Fruit fly (Drosophila melanogaster) whole organism, embryonic: Measurements from ENCODE around the gene CG13894.
A peak's percentile ranks its signal among the peaks of the same experiment; 100 is the strongest.

ENCODE experiments used
- BEAF-32 ChIP-seq: fragments of 200-800 bp; sonication (Bioruptor generic); optimal IDR thresholded peaks from 3 replicates; lab custom pipeline; 2017; ENCODE audit warnings: missing biosample characterization, missing genetic modification characterization, mild to moderate bottlenecking, moderate library complexity, missing genetic modification reagents
- CG10147 ChIP-seq: fragments of 200-800 bp; sonication (Bioruptor generic); optimal IDR thresholded peaks from 2 replicates; lab custom pipeline; 2019; ENCODE audit warnings: missing biosample characterization, mild to moderate bottlenecking, missing genetic modification characterization, moderate library complexity
- CG10462 ChIP-seq: fragments of 200-800 bp; sonication (Bioruptor generic); optimal IDR thresholded peaks from 2 replicates; lab custom pipeline; 2016; ENCODE audit warnings: missing biosample characterization, missing genetic modification characterization
- CG11504 ChIP-seq: fragments of 200-800 bp; sonication (Bioruptor generic); optimal IDR thresholded peaks from 3 replicates; lab custom pipeline; 2019; ENCODE audit warnings: missing biosample characterization, mild to moderate bottlenecking, missing genetic modification characterization, moderate library complexity
- CG12155 ChIP-seq: fragments of 200-800 bp; sonication (Bioruptor generic); optimal IDR thresholded peaks from 3 replicates; lab custom pipeline; 2016; ENCODE audit warnings: missing biosample characterization, missing genetic modification characterization
- CG13894 ChIP-seq: fragments of 200-800 bp; sonication (Bioruptor generic); optimal IDR thresholded peaks from 3 replicates; lab custom pipeline; 2018; ENCODE audit warnings: missing biosample characterization, mild to moderate bottlenecking, missing genetic modification characterization, moderate library complexity
- CG14050 ChIP-seq: fragments of 200-800 bp; sonication (Bioruptor generic); IDR thresholded peaks from 3 replicates; pipeline ENCODE4 v1.3.6; 2022; ENCODE audit warnings: missing biosample characterization, missing genetic modification characterization
- CG1603 ChIP-seq: fragments of 200-800 bp; sonication (Bioruptor generic); optimal IDR thresholded peaks from 2 replicates; lab custom pipeline; 2019; ENCODE audit warnings: missing biosample characterization, mild to moderate bottlenecking, missing genetic modification characterization, moderate library complexity
- CG16813 ChIP-seq: fragments of 200-800 bp; sonication (Bioruptor generic); IDR thresholded peaks from 3 replicates; pipeline ENCODE4 v1.3.6; 2022; ENCODE audit warnings: missing biosample characterization, missing genetic modification characterization; ENCODE audit not compliant: partially characterized antibody
- CG17359 ChIP-seq: fragments of 200-800 bp; sonication (Bioruptor generic); optimal IDR thresholded peaks from 3 replicates; lab custom pipeline; 2018; ENCODE audit warnings: missing biosample characterization, mild to moderate bottlenecking, missing genetic modification characterization, moderate library complexity
- CG32772 ChIP-seq: fragments of 200-800 bp; sonication (Bioruptor generic); IDR thresholded peaks from 2 replicates; pipeline ENCODE4 v1.3.6; 2022; ENCODE audit warnings: missing biosample characterization, missing genetic modification characterization
- CG43689 ChIP-seq: fragments of 200-800 bp; sonication (Bioruptor generic); IDR thresholded peaks from 2 replicates; pipeline ENCODE4 v1.3.6; 2022; ENCODE audit warnings: missing biosample characterization, missing genetic modification characterization
- CG6791 ChIP-seq: fragments of 200-800 bp; sonication (Bioruptor generic); IDR thresholded peaks from 3 replicates; pipeline ENCODE4 v1.3.6; 2022; ENCODE audit warnings: missing biosample characterization, missing genetic modification characterization; ENCODE audit not compliant: partially characterized antibody
- CG7928 ChIP-seq: fragments of 200-800 bp; sonication (Bioruptor generic); optimal IDR thresholded peaks from 2 replicates; lab custom pipeline; 2017; ENCODE audit warnings: missing biosample characterization, mild to moderate bottlenecking, missing genetic modification characterization
- CG8478 ChIP-seq: fragments of >200 bp; optimal IDR thresholded peaks from 2 replicates; lab custom pipeline; 2018
- Deaf1 ChIP-seq: fragments of 200-800 bp; optimal IDR thresholded peaks from 3 replicates; lab custom pipeline; 2019; ENCODE audit warnings: missing biosample characterization, mild to moderate bottlenecking, missing genetic modification characterization, moderate library complexity
- Ets65A ChIP-seq: fragments of 200-800 bp; sonication (Bioruptor generic); peaks from one replicate; lab custom pipeline; 2016; ENCODE audit warnings: missing biosample characterization, missing genetic modification characterization
- Ets97D ChIP-seq: fragments of 200-800 bp; sonication (Bioruptor generic); optimal IDR thresholded peaks from 3 replicates; lab custom pipeline; 2016; ENCODE audit warnings: missing biosample characterization, missing genetic modification characterization
- Fer3 ChIP-seq: fragments of 200-800 bp; sonication (Bioruptor generic); optimal IDR thresholded peaks from 2 replicates; lab custom pipeline; 2018; ENCODE audit warnings: missing biosample characterization, mild to moderate bottlenecking, missing genetic modification characterization, moderate library complexity
- H15 ChIP-seq: fragments of 200-800 bp; sonication (Bioruptor generic); IDR thresholded peaks from 3 replicates; pipeline ENCODE4 v1.3.6; 2022; ENCODE audit warnings: missing biosample characterization, missing genetic modification characterization
- Hr3 ChIP-seq: fragments of 200-800 bp; sonication (Bioruptor generic); optimal IDR thresholded peaks from 3 replicates; lab custom pipeline; 2016; ENCODE audit warnings: missing biosample characterization, missing genetic modification characterization
- Hsf ChIP-seq: fragments of 200-800 bp; sonication (Bioruptor generic); optimal IDR thresholded peaks from 3 replicates; lab custom pipeline; 2016; ENCODE audit warnings: missing biosample characterization, missing genetic modification characterization
- Optix ChIP-seq: fragments of 200-800 bp; sonication (Bioruptor generic); IDR thresholded peaks from 3 replicates; pipeline ENCODE4 v1.3.6; 2022; ENCODE audit warnings: missing biosample characterization, missing genetic modification characterization
- Poxn ChIP-seq: fragments of 200-800 bp; sonication (Bioruptor generic); IDR thresholded peaks from 2 replicates; pipeline ENCODE4 v1.3.6; 2022; ENCODE audit warnings: missing biosample characterization, missing genetic modification characterization
- Rx ChIP-seq: fragments of 200-800 bp; sonication (Bioruptor generic); IDR thresholded peaks from 2 replicates; pipeline ENCODE4 v1.3.6; 2022; ENCODE audit warnings: missing biosample characterization, missing genetic modification characterization
- Side ChIP-seq: fragments of 200-800 bp; sonication (Bioruptor generic); optimal IDR thresholded peaks from 2 replicates; lab custom pipeline; 2016; ENCODE audit warnings: missing biosample characterization, missing genetic modification characterization
- ap ChIP-seq: fragments of 200-800 bp; sonication (Bioruptor generic); IDR thresholded peaks from 2 replicates; pipeline ENCODE4 v1.3.6; 2022; ENCODE audit warnings: missing biosample characterization, missing genetic modification characterization
- ato ChIP-seq: fragments of 200-800 bp; sonication (Bioruptor generic); IDR thresholded peaks from 2 replicates; pipeline ENCODE4 v1.3.6; 2022; ENCODE audit warnings: missing biosample characterization, missing genetic modification characterization; ENCODE audit not compliant: partially characterized antibody
- cas ChIP-seq: fragments of 200-800 bp; sonication (Bioruptor generic); IDR thresholded peaks from 2 replicates; pipeline ENCODE4 v1.3.6; 2022; ENCODE audit warnings: missing biosample characterization, missing genetic modification characterization
- danr ChIP-seq: fragments of 200-800 bp; sonication (Bioruptor generic); IDR thresholded peaks from 2 replicates; pipeline ENCODE4 v1.3.6; 2022; ENCODE audit warnings: missing biosample characterization, missing genetic modification characterization
- fd102C ChIP-seq: fragments of 200-800 bp; sonication (Bioruptor generic); optimal IDR thresholded peaks from 2 replicates; lab custom pipeline; 2018; ENCODE audit warnings: missing biosample characterization, mild to moderate bottlenecking, missing genetic modification characterization, moderate library complexity
- hb ChIP-seq: fragments of 200-800 bp; sonication (Bioruptor generic); IDR thresholded peaks from 3 replicates; pipeline ENCODE4 v1.3.6; 2022; ENCODE audit warnings: missing biosample characterization, missing genetic modification characterization; ENCODE audit not compliant: partially characterized antibody
- lov ChIP-seq, 2 experiments: fragments of 200-800 bp in 1 of 2; fragments of >200 bp in 1 of 2; sonication (Bioruptor generic) in 1 of 2; IDR thresholded peaks in 1 of 2; optimal IDR thresholded peaks in 1 of 2; 2 replicates in 1 of 2; 3 replicates in 1 of 2; pipeline versions ENCODE4 v1.3.6 to Lab custom; 2017 to 2022; ENCODE audit warnings: missing biosample characterization in 1 of 2, missing genetic modification characterization in 1 of 2
- onecut ChIP-seq: fragments of 200-800 bp; sonication (Bioruptor generic); IDR thresholded peaks from 2 replicates; pipeline ENCODE4 v1.3.6; 2022; ENCODE audit warnings: missing biosample characterization, missing genetic modification characterization
- pan ChIP-seq, 4 experiments: fragments of >200 bp in 3 of 4; fragments of 200-800 bp in 1 of 4; sonication (Bioruptor generic) in 1 of 4; optimal IDR thresholded peaks in 3 of 4; IDR thresholded peaks in 1 of 4; 2 replicates each; pipeline versions ENCODE4 v1.3.6 to Lab custom; 2017 to 2022; ENCODE audit warnings: missing biosample characterization in 2 of 4, missing genetic modification characterization in 2 of 4, mixed read lengths in 1 of 4
- psq ChIP-seq: fragments of 200-800 bp; sonication (Bioruptor generic); optimal IDR thresholded peaks from 2 replicates; lab custom pipeline; 2017; ENCODE audit warnings: missing biosample characterization, missing genetic modification characterization
- ro ChIP-seq: fragments of 200-800 bp; sonication (Bioruptor generic); IDR thresholded peaks from 2 replicates; pipeline ENCODE4 v1.3.6; 2022; ENCODE audit warnings: missing biosample characterization, missing genetic modification characterization
- row ChIP-seq: fragments of 200-800 bp; sonication (Bioruptor generic); IDR thresholded peaks from 3 replicates; pipeline ENCODE4 v1.3.6; 2022; ENCODE audit warnings: missing biosample characterization, missing genetic modification characterization
- run ChIP-seq: fragments of 200-800 bp; sonication (Bioruptor generic); optimal IDR thresholded peaks from 3 replicates; lab custom pipeline; 2018; ENCODE audit warnings: missing biosample characterization, mild to moderate bottlenecking, missing genetic modification characterization
- sens ChIP-seq: fragments of 200-800 bp; sonication (Bioruptor generic); peaks from one replicate; lab custom pipeline; 2016; ENCODE audit warnings: missing biosample characterization, missing genetic modification characterization
- sim ChIP-seq: fragments of 200-800 bp; sonication (Bioruptor generic); IDR thresholded peaks from 2 replicates; pipeline ENCODE4 v1.3.6; 2022; ENCODE audit warnings: missing biosample characterization, missing genetic modification characterization
- slbo ChIP-seq: fragments of 200-800 bp; sonication (Bioruptor generic); IDR thresholded peaks from 2 replicates; pipeline ENCODE4 v1.3.6; 2022; ENCODE audit warnings: missing biosample characterization, missing genetic modification characterization
- ssp ChIP-seq: fragments of 200-800 bp; sonication (Bioruptor generic); IDR thresholded peaks from 2 replicates; pipeline ENCODE4 v1.3.6; 2022; ENCODE audit warnings: missing biosample characterization, missing genetic modification characterization

Gene CG13894

DNA sequence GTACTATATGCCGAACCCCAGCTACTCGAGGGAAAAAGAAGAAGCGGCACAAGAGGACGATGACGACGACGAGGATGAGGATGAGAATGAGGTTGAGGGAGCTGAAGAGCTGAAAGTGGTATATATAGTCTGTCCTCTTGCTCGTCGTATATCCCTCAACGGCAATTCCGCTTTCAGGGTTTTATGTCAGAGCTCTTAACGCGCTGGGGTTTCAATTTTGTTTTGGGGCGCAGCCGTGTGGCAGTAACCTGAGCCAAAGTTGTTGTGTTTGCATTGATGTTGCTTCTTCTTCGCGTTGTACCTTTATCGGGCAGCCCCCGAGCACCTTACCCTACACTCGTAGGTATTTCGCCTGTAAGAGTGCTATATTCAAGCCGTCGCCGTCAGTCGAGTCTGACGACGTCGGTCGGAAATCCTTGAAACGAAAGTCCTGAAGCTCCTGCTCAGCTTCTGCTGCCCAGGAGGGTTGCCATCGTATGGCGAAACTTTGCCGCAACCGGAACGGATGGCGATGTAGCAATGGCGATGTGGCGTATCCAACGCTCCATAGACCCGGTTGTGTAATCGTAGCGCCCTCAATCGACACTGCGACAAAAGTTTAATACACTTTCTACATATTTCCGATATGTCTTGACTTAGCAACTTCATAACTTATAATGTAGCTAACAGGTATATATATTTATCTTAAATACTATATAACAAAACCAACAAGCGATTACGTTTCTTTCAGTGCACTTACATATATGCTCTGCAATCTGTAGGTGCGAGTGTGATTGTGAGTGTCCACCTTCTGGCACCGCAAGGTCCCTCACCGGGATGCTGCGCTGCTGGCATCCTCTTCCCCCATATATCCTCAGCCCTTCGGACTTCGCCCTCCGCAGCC lies 6.0 kb upstream of the CG13894 start (continued):
- TF ChIP-seq psq (GFP tag; lab: Kevin White, UChicago), result no peak
- no peak for TF ChIP-seq CG14050 (GFP tag; lab: Robert Waterston, UW)
- no peak for TF ChIP-seq ato (GFP tag; lab: Robert Waterston, UW)
- peak; percentile 50; the same call in 1 of the 2 replicates for TF ChIP-seq slbo (GFP tag; lab: Robert Waterston, UW)
- TF ChIP-seq Hsf, result peak; percentile 3

DNA sequence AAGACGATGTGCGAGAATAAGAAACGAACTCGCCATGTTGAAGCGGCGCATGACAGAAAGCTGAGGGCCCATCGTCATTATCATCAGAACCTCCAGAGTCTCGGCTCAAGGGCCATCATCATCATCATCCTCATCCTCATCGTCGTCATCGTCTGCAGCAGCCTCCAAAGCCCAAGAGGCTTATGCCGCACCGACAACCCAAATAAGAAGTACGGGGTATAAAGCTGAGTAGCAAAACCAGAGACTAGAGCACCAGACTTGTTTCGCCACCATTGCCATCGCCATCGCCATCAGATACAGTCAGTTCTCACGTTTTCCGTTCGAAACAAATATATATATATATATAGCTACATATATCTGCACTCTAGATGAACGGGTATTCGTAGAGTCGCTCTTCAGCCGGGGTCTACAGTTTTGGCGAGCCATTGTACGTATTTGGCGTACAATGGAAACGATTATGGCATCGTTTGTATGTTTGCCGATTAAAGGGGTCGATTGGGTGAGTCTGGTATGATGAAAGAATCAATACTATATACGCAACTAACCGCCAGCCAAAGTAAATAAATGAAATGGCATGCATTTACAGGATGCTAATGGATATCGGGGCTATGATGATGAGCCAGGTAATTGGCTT lies 4.3 kb upstream of the CG13894 start:
- peak; percentile 100 for TF ChIP-seq CG13894 (tag; lab: Kevin White, UChicago)
- peak; percentile 23 for TF ChIP-seq Deaf1 (tag; lab: Kevin White, UChicago)
- 0 out of 3 replicates have a peak, but pooled peaks have one; percentile 1 for TF ChIP-seq row
- no peak for TF ChIP-seq onecut (GFP tag; lab: Robert Waterston, UW)
- TF ChIP-seq CG12155 (GFP tag; lab: Kevin White, UChicago), result no peak
- TF ChIP-seq cas, result no peak
- TF ChIP-seq Ets97D (GFP tag; lab: Kevin White, UChicago), result no peak
- TF ChIP-seq run (tag; lab: Kevin White, UChicago), result no peak
- TF ChIP-seq Optix (GFP tag; lab: Robert Waterston, UW), result no peak
- no peak for TF ChIP-seq hb (GFP tag; lab: Robert Waterston, UW)
- no peak for TF ChIP-seq ssp (GFP tag; lab: Robert Waterston, UW)
- TF ChIP-seq sens (GFP tag; lab: Kevin White, UChicago), result peak; percentile 42
- no peak for TF ChIP-seq CG43689 (GFP tag; lab: Robert Waterston, UW)
- no peak for TF ChIP-seq Side (GFP tag; lab: Kevin White, UChicago)

DNA sequence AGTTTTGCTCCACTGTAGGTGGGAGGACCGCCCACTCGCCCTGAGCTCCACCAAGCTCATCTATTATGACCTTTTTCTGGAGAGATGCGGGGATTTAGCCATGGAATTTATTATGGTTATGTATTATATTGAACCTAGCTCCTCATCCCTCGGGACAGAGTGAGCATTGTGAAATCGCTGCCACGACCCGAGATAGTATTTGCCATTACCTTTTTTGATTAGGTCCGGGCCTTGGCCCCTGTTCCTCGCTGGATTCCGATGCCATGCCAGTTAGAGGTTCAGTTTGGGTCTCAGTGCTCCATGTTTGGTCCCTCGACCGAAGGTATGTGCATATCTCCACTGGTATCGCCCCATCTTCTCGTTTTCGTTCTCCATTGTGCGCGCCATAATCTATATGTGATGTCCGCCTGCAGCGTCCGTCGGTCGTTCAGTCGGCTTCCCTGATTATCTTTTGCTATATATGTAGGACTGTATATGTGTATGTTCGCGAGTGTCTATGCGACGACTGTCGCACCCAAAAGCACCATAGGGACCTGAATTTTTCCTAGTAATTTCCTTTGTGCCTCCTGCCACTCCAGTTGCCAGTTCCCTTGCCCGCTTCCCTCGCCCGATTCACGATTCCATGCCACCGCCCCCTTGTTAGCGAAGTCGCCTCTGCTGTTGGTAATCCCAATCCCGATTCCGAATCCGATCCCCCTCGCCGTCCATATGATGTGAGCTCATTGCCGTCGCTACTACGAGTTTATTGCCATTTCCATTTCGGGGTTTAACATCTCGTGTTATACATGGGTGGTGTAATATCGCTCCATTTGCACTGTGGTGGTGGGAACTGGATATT lies 3.1 kb upstream of the CG13894 start:
- TF ChIP-seq CG1603 (tag; lab: Kevin White, UChicago) (no peak), ro (no peak), H15 (no peak), Ets65A (peak; percentile 53), Poxn (GFP tag; lab: Robert Waterston, UW) (no peak), pan (optimal IDR thresholded peaks at IDR 0.05; lab: Kevin White, UChicago) (no peak), pan (GFP tag; optimal IDR thresholded peaks at IDR 0.05 in 1 of 2, IDR thresholded peaks at IDR 0.05 in 1 of 2) (no peak), sim (GFP tag; lab: Robert Waterston, UW) (no peak), Hr3 (GFP tag; lab: Kevin White, UChicago) (no peak), CG10462 (GFP tag; lab: Kevin White, UChicago) (no peak), CG16813 (GFP tag; lab: Robert Waterston, UW) (no peak), CG6791 (GFP tag; lab: Robert Waterston, UW) (no peak), CG13894 (tag; lab: Kevin White, UChicago) (peak; percentile 98), Fer3 (no peak), CG11504 (tag; lab: Kevin White, UChicago) (no peak), Rx (GFP tag; lab: Robert Waterston, UW) (no peak), ap (no peak), danr (GFP tag; lab: Robert Waterston, UW) (no peak), fd102C (no peak), CG7928 (GFP tag; lab: Kevin White, UChicago) (no peak), BEAF-32 (GFP tag; lab: Kevin White, UChicago) (no peak), CG17359 (tag; lab: Kevin White, UChicago) (no peak), lov (optimal IDR thresholded peaks at IDR 0.05; lab: Kevin White, UChicago) (no peak), lov (GFP tag; IDR thresholded peaks at IDR 0.05; lab: Robert Waterston, UW) (0 out of 3 replicates have a peak, but pooled peaks have one; percentile 31), CG8478 (lab: Kevin White, UChicago) (no peak), CG10147 (GFP tag; lab: Kevin White, UChicago) (no peak), CG32772 (GFP tag; lab: Robert Waterston, UW) (no peak)
